Worm (Caenorhabditis elegans) whole organism, L4/young adult: ENCODE measurements around the gene srm-5.

Experiments
- W03F9.2 ChIP-seq: fragments of 150-350 bp; optimal IDR thresholded peaks from 2 replicates; lab custom pipeline; 2014; ENCODE audit warnings: missing biosample characterization, missing genetic modification characterization
- dao-5 ChIP-seq: sonication (generic microtip); optimal IDR thresholded peaks from 2 replicates; lab custom pipeline; 2016; ENCODE audit warnings: missing genotype, missing genetic modification characterization, moderate library complexity, missing compliant biosample characterization
- him-1 ChIP-seq: sonication (generic microtip); optimal IDR thresholded peaks from 2 replicates; lab custom pipeline; 2016; ENCODE audit warnings: missing genotype, missing genetic modification reagents, missing genetic modification characterization, missing compliant biosample characterization

Gene srm-5

ce11 chrV:14364586-14365248 is 29.7 kb downstream of the srm-5 start:
- TF ChIP-seq W03F9.2 (tag; lab: Kevin White, UChicago) (no peak), dao-5 (tag; lab: Kevin White, UChicago) (no peak), him-1 (tag; lab: Kevin White, UChicago) (no peak)

ce11 chrV:14366487-14366962 is 31.5 kb downstream of the srm-5 start:
- TF ChIP-seq W03F9.2 (tag; lab: Kevin White, UChicago): no peak
- peak; percentile 85 for TF ChIP-seq him-1 (tag; lab: Kevin White, UChicago)

ce11 chrV:14368272-14369052 is 33.5 kb downstream of the srm-5 start:
- TF ChIP-seq W03F9.2 (tag; lab: Kevin White, UChicago): peak; percentile 14
- TF ChIP-seq dao-5 (tag; lab: Kevin White, UChicago): no peak
- peak; percentile 22 for TF ChIP-seq him-1 (tag; lab: Kevin White, UChicago)

ce11 chrV:14369412-14369811 is 34.4 kb downstream of the srm-5 start:
- no peak for TF ChIP-seq W03F9.2 (tag; lab: Kevin White, UChicago)

- no peak for TF ChIP-seq him-1 (tag; lab: Kevin White, UChicago)
- no peak for TF ChIP-seq dao-5 (tag; lab: Kevin White, UChicago)
- TF ChIP-seq W03F9.2 (tag; lab: Kevin White, UChicago): no peak
Observed at ce11 chrV:14372774-14373173, 37.8 kb downstream of the srm-5 start, which contains the start of gene unc-39. TSS of gene unc-39 (plus strand) at chrV:14373074.

ce11 chrV:14378052-14378451 is 43.1 kb downstream of the srm-5 start:
- TF ChIP-seq dao-5 (tag; lab: Kevin White, UChicago) (no peak), W03F9.2 (tag; lab: Kevin White, UChicago) (no peak), him-1 (tag; lab: Kevin White, UChicago) (no peak)

- no peak for TF ChIP-seq dao-5 (tag; lab: Kevin White, UChicago)
- TF ChIP-seq him-1 (tag; lab: Kevin White, UChicago): no peak
- TF ChIP-seq W03F9.2 (tag; lab: Kevin White, UChicago): no peak
Observed at ce11 chrV:14378986-14379385, 44.0 kb downstream of the srm-5 start, which contains the start of gene npr-43. TSS of gene npr-43 (minus strand) at chrV:14379086.

ce11 chrV:14380242-14380641 is 45.2 kb downstream of the srm-5 start:
- TF ChIP-seq him-1 (tag; lab: Kevin White, UChicago) (no peak), W03F9.2 (tag; lab: Kevin White, UChicago) (no peak), dao-5 (tag; lab: Kevin White, UChicago) (no peak)
